Fruit fly (Drosophila melanogaster): Measurements from ENCODE around the gene CG5521.
A peak's percentile ranks its signal among the peaks of the same experiment; 100 is the strongest.

Gene CG5521

DNA sequence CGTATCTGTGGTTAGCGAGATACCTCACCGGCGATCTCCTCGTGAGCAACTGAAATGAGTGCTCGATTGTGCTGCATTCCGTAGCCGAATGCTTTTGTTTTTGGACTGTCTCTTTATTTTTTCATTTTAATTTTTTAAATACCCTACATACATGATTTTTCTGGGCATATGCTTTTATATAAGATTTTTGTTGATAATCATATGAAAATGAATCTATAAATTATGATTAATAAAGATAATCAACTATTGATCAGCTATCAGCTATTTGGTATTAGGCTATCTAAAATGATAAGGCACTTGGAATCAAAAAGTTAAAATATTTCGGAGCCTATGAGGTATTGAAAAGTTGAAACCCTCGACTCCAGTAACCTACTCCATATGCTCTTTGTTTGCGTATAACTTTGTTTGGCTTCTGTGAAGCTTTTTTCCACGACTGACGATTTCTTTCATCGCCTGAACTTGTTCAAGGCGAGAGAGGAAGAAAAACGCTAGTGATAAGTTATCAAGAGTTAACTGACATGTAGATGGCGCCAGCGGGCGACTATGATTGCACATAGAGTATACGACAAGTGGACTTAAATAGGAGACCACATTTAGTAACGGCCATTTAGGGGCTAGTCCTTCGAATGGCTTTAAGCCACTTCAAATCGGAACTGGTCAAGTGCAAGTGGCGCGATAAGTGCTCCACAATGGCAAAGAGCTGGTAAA, 23.2 kb downstream of the CG5521 start, which contains the start of gene CG31076 (continued):
- TF ChIP-seq CG8632 (GFP tag; optimal IDR thresholded peaks at IDR 0.05) (peak; percentile 33), Hr39 (GFP tag; optimal IDR thresholded peaks at IDR 0.05) (peak; percentile 54), Ets96B (tag; optimal IDR thresholded peaks at IDR 0.05) (peak; percentile 50), topi (GFP tag; optimal IDR thresholded peaks at IDR 0.05) (peak; percentile 85), Smox (GFP tag; optimal IDR thresholded peaks at IDR 0.05) (peak; percentile 60), CG8119 (GFP tag; IDR thresholded peaks at IDR 0.05) (peak; percentile 34; the same call in 1 of the 3 replicates), Gug (GFP tag; IDR thresholded peaks at IDR 0.05) (no peak), Hr38 (GFP tag; optimal IDR thresholded peaks at IDR 0.05) (no peak), CG15336 (GFP tag; IDR thresholded peaks at IDR 0.05) (0 out of 2 replicates have a peak, but pooled peaks have one; percentile 24), Sox15 (GFP tag; optimal IDR thresholded peaks at IDR 0.05) (peak; percentile 5), CG31627 (GFP tag; optimal IDR thresholded peaks at IDR 0.05) (peak; percentile 56), Ets21C (GFP tag; optimal IDR thresholded peaks at IDR 0.05) (peak; percentile 34), OdsH (GFP tag; optimal IDR thresholded peaks at IDR 0.05) (peak; percentile 36), CG6854 (GFP tag; optimal IDR thresholded peaks at IDR 0.05) (no peak), Sox102F (GFP tag; optimal IDR thresholded peaks at IDR 0.05) (peak; percentile 68), CG16779 (tag; optimal IDR thresholded peaks at IDR 0.05) (peak; percentile 15), pdm3 (GFP tag; optimal IDR thresholded peaks at IDR 0.05) (peak; percentile 43), salr (GFP tag; optimal IDR thresholded peaks at IDR 0.05) (no peak), CG1621 (tag; optimal IDR thresholded peaks at IDR 0.05) (no peak), Lpt (GFP tag; optimal IDR thresholded peaks at IDR 0.05) (peak; percentile 26), Blimp-1 (GFP tag; optimal IDR thresholded peaks at IDR 0.05) (peak; percentile 53), CG7368 (GFP tag; optimal IDR thresholded peaks at IDR 0.05) (peak; percentile 65), net (GFP tag; optimal IDR thresholded peaks at IDR 0.05) (no peak), CG34406 (GFP tag; optimal IDR thresholded peaks at IDR 0.05) (peak; percentile 42), CG6792 (GFP tag; optimal IDR thresholded peaks at IDR 0.05) (peak; percentile 60), Eip78C (GFP tag) (peak; percentile 93), Eip93F (GFP tag; optimal IDR thresholded peaks at IDR 0.05) (peak; percentile 83), CG6163 (GFP tag; IDR thresholded peaks at IDR 0.05) (no peak), svp (GFP tag) (peak; percentile 94), fd85E (GFP tag; optimal IDR thresholded peaks at IDR 0.05) (no peak), CG9139 (GFP tag; optimal IDR thresholded peaks at IDR 0.05) (no peak), eg (GFP tag; IDR thresholded peaks at IDR 0.05) (0 out of 3 replicates have a peak, but pooled peaks have one; percentile 38), CG3032 (tag; optimal IDR thresholded peaks at IDR 0.05) (peak; percentile 53), esn (GFP tag; optimal IDR thresholded peaks at IDR 0.05) (peak; percentile 81)

DNA sequence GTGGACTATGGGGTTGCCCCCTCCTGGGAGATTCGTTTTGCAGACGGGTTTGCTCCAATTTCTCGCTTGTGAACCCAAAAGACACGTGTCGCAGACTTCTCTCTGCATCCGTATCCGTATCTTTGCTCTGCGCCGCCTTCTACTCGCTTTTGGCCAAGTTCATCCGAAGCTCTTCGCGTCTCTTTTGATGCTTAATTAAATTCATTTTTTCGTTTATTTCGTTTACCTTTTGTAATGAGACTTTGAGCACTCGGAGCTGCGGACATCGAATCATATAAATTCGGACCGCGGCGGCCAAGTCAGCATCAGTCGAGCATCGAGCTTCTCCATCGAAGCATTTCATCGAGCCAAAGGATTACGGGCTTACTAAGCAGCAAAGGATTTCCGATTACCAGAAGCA, 27.8 kb downstream of the CG5521 start, which contains the start of gene TwdlC:
TSS of gene TwdlC (plus strand) at position 301 of the 400 bp plus-strand sequence.
- TF ChIP-seq CG6792 (GFP tag; optimal IDR thresholded peaks at IDR 0.05) (no peak), net (GFP tag; optimal IDR thresholded peaks at IDR 0.05) (no peak)

DNA sequence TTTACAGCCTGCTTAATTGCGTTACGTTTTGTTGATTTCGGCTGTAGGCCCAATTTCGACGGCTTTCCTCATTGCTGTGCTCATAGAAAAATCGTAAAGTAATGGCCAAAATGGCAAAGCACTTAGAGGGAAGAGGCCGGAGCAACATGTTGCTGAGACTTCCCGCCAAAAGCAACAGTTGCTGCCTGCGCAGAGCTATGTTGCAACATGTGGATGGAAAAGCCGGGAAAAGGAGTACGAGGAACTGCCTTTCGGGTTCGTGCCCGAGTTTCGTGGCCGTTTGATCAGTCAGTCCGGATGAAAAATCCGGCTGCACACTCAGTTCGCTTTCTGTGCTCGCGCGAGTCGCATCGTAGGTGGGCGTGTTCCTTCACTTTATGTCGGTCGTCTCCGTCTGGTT, 29.9 kb downstream of the CG5521 start, which contains the start of gene RYa-R:
TSS of gene RYa-R (plus strand) at position 339 of the 400 bp plus-strand sequence.
- TF ChIP-seq CG10669 (GFP tag; optimal IDR thresholded peaks at IDR 0.05): no peak
- no peak for TF ChIP-seq CG11762 (GFP tag; optimal IDR thresholded peaks at IDR 0.05; ENCODE audit: insufficient read depth)
- no peak for TF ChIP-seq Eip93F (GFP tag; optimal IDR thresholded peaks at IDR 0.05)

DNA sequence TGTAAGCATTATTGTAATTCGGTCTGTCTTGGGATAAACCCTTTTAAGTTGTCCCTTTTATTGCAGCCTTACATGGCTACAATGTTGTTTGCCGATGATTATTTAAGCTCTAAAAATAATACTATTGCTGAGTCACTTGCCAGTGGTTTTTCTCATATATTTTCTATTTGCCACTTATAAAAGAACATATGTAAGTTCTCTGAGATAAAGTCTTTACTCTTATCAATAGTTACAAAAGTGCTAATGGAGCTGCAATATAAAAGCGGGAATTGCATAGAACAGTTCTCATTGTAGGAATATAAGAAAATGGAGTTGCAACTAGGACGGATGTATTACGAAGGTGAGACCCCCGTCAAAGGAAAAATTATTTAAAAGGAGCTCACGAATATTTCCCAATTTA, 32.7 kb downstream of the CG5521 start, which contains the start of gene CG31077:
TSS of gene CG31077 (plus strand) at position 301 of the 400 bp plus-strand sequence.
- TF ChIP-seq Ets21C (GFP tag; optimal IDR thresholded peaks at IDR 0.05) (no peak), CG11294 (GFP tag; IDR thresholded peaks at IDR 0.05) (no peak), CG6792 (GFP tag; optimal IDR thresholded peaks at IDR 0.05) (no peak)
